Worm (Caenorhabditis elegans): ENCODE data around the gene str-55.

str-55 gene

DNA sequence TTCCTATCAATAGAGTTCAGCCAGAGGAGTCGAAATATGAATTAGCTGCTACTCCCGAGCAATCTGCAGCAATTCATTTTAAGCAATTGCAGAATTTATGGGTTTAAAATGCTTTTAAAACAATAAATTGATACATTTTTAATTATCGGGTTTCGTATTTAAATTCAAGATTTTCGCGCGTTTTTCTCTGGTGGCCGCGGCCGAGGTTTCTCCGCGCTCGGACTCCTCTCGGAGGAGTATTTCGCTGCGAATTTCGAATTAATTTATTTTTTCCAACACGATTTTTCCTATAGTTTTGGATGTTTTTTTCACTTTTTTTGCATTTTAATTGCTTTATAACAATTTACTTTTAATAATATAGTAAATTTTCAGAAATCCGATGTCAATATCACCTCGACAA is 15.4 kb downstream of the str-55 start, which contains the start of gene F13A7.14 (continued):
- TF ChIP-seq lin-29 (GFP tag; IDR thresholded peaks at IDR 0.05) = no peak
- TF ChIP-seq zfp-2 (tag; optimal IDR thresholded peaks at IDR 0.05) = no peak
- no peak for TF ChIP-seq lir-3 (tag; optimal IDR thresholded peaks at IDR 0.05)
- no peak for TF ChIP-seq lin-15B (tag; optimal IDR thresholded peaks at IDR 0.05)
- TF ChIP-seq F10B5.3 (tag; optimal IDR thresholded peaks at IDR 0.05) = no peak
- peak; percentile 19 for TF ChIP-seq F49E8.2 (tag; optimal IDR thresholded peaks at IDR 0.05; ENCODE audit: borderline replicate concordance)
- no peak for TF ChIP-seq nhr-41 (GFP tag; IDR thresholded peaks at IDR 0.05)
- TF ChIP-seq unc-39 (tag; optimal IDR thresholded peaks at IDR 0.05) = no peak
- peak; percentile 33 for TF ChIP-seq lin-13 (GFP tag; optimal IDR thresholded peaks at IDR 0.05)
- TF ChIP-seq dmd-9 (GFP tag; IDR thresholded peaks at IDR 0.05) = peak; percentile 89
- no peak for TF ChIP-seq daf-8 (GFP tag; IDR thresholded peaks at IDR 0.05)
- TF ChIP-seq zip-11 (GFP tag; IDR thresholded peaks at IDR 0.05) = no peak
- TF ChIP-seq arid-1 (GFP tag; conservative IDR thresholded peaks at IDR 0.05) = no peak
- no peak for TF ChIP-seq F26F4.8 (GFP tag; conservative IDR thresholded peaks at IDR 0.05)
- TF ChIP-seq egl-43 (GFP tag; IDR thresholded peaks at IDR 0.05) = no peak
- TF ChIP-seq rbr-2 (tag; optimal IDR thresholded peaks at IDR 0.05) = peak; percentile 52
- no peak for TF ChIP-seq R02D3.7 (tag; optimal IDR thresholded peaks at IDR 0.05)
- peak; percentile 100 for TF ChIP-seq mes-2 (tag; optimal IDR thresholded peaks at IDR 0.05; ENCODE audit: poor library complexity, severe bottlenecking)
- no peak for TF ChIP-seq gei-8 (GFP tag; optimal IDR thresholded peaks at IDR 0.05)
- TF ChIP-seq dmd-8 (GFP tag; IDR thresholded peaks at IDR 0.05) = no peak
- TF ChIP-seq saeg-2 (GFP tag; IDR thresholded peaks at IDR 0.05) = no peak
- peak; percentile 77 for TF ChIP-seq nhr-102 (tag; optimal IDR thresholded peaks at IDR 0.05)
- TF ChIP-seq dve-1 (tag; optimal IDR thresholded peaks at IDR 0.05; ENCODE audit: insufficient read depth) = no peak
- TF ChIP-seq Y48G9A.11 (GFP tag; IDR thresholded peaks at IDR 0.05) = peak; percentile 44; the same call in 1 of the 2 replicates
- no peak for TF ChIP-seq lin-39 (tag; optimal IDR thresholded peaks at IDR 0.05)

DNA sequence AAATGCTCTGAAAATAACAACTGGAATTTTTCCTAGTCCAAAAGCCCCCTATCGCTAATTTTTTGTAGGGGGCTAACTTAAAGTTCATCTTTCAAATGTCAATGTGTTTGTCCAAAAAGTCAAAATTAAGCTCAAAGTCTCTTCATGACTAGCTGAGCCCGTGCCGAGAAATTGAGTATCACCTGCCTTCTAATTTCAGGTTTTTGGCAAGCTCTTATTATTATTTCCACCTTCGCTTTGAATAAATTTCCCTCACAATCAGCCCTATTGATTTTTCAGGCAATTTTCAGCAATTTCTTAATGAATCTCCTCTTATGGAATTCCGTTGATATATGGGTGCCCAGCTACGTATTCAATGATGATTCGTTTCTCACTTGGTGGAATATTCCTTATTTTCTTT is 17.5 kb downstream of the str-55 start, which contains the start of gene sre-36:
Gene sre-36 (plus strand): TSS at position 301 of the 400 bp plus-strand sequence.
- TF ChIP-seq unc-62 (GFP tag; optimal IDR thresholded peaks at IDR 0.05 in 1 of 2) (peak in 1 of 2 experiments; percentile 52), unc-62 (tag; optimal IDR thresholded peaks at IDR 0.05) (no peak), nhr-102 (tag; optimal IDR thresholded peaks at IDR 0.05) (no peak), ztf-11 (tag; optimal IDR thresholded peaks at IDR 0.05) (no peak), zfp-2 (tag; optimal IDR thresholded peaks at IDR 0.05) (no peak), zip-11 (GFP tag; IDR thresholded peaks at IDR 0.05) (no peak)

- TF ChIP-seq spr-1 (tag; optimal IDR thresholded peaks at IDR 0.05) (no peak), rbr-2 (tag; optimal IDR thresholded peaks at IDR 0.05) (no peak)
These were observed 21.2 kb downstream of the str-55 start, which contains the start of gene F13A7.12 for ce11 chrV:16395739-16396138. F13A7.12 (plus strand) TSS chrV:16396039.

ce11 chrV:16395131-16395530 is 21.8 kb downstream of the str-55 start, which contains the start of gene F13A7.11:
F13A7.11 (minus strand) TSS chrV:16395304.
- TF ChIP-seq F37D6.2 (tag; optimal IDR thresholded peaks at IDR 0.05) (no peak), ztf-11 (tag; optimal IDR thresholded peaks at IDR 0.05) (no peak), unc-39 (tag; optimal IDR thresholded peaks at IDR 0.05) (no peak), hlh-30 (tag; optimal IDR thresholded peaks at IDR 0.05; ENCODE audit: insufficient read depth) (no peak), pqm-1 (tag; optimal IDR thresholded peaks at IDR 0.05) (peak; percentile 51), ctbp-1 (GFP tag; IDR thresholded peaks at IDR 0.05) (no peak), nhr-102 (tag; optimal IDR thresholded peaks at IDR 0.05) (peak; percentile 57), nhr-77 (tag; optimal IDR thresholded peaks at IDR 0.05) (peak; percentile 44), ZK546.5 (tag; optimal IDR thresholded peaks at IDR 0.05) (no peak), mxl-2 (GFP tag; conservative IDR thresholded peaks at IDR 0.05) (no peak), vab-7 (GFP tag; IDR thresholded peaks at IDR 0.05) (no peak), mdl-1 (tag; optimal IDR thresholded peaks at IDR 0.05) (peak in 1 of 2 experiments; percentile 4), nhr-25 (tag; optimal IDR thresholded peaks at IDR 0.05; ENCODE audit: borderline replicate concordance, insufficient read depth) (no peak), zfp-2 (tag; optimal IDR thresholded peaks at IDR 0.05) (no peak), ceh-20 (GFP tag; IDR thresholded peaks at IDR 0.05) (0 out of 2 replicates have a peak, but pooled peaks have one; percentile 14), zip-2 (tag; optimal IDR thresholded peaks at IDR 0.05) (peak; percentile 99), dmd-8 (GFP tag; IDR thresholded peaks at IDR 0.05) (no peak), dve-1 (tag; optimal IDR thresholded peaks at IDR 0.05; ENCODE audit: insufficient read depth) (peak; percentile 83), nhr-48 (tag; optimal IDR thresholded peaks at IDR 0.05) (peak; percentile 32), aha-1 (tag) (peak; percentile 14), lin-13 (GFP tag; optimal IDR thresholded peaks at IDR 0.05) (no peak), ztf-7 (tag; optimal IDR thresholded peaks at IDR 0.05) (peak; percentile 97), lir-3 (tag; optimal IDR thresholded peaks at IDR 0.05) (no peak), nhr-28 (tag; optimal IDR thresholded peaks at IDR 0.05) (peak; percentile 66)

Measured in whole organism, L4 larva.